Fruit fly (Drosophila melanogaster): ENCODE data around the gene cal1.

cal1 gene

dm6 chr3R:17081359-17081935, 6.6 kb upstream of the cal1 start (continued):
- TF ChIP-seq CG11560 (tag; IDR thresholded peaks at IDR 0.05) = no peak
- no peak for TF ChIP-seq CG34422 (GFP tag; IDR thresholded peaks at IDR 0.05)
- TF ChIP-seq Opbp (GFP tag; IDR thresholded peaks at IDR 0.05; ENCODE audit: partially characterized antibody) = no peak
- no peak for TF ChIP-seq run (tag; optimal IDR thresholded peaks at IDR 0.05)
- no peak for TF ChIP-seq fd3F (GFP tag; optimal IDR thresholded peaks at IDR 0.05)
- TF ChIP-seq CG7987 (GFP tag; optimal IDR thresholded peaks at IDR 0.05) = no peak
- TF ChIP-seq ewg (GFP tag; optimal IDR thresholded peaks at IDR 0.05) = no peak
- TF ChIP-seq dysf (GFP tag; IDR thresholded peaks at IDR 0.05) = no peak
- TF ChIP-seq eve (GFP tag; optimal IDR thresholded peaks at IDR 0.05) = no peak
- no peak for TF ChIP-seq GATAe (GFP tag; conservative IDR thresholded peaks at IDR 0.05)
- no peak for TF ChIP-seq CG12236 (GFP tag; optimal IDR thresholded peaks at IDR 0.05)
- TF ChIP-seq stwl (tag; optimal IDR thresholded peaks at IDR 0.05) = no peak
- no peak for TF ChIP-seq Hsf (GFP tag; optimal IDR thresholded peaks at IDR 0.05)
- TF ChIP-seq CG12744 (GFP tag; optimal IDR thresholded peaks at IDR 0.05) = no peak
- TF ChIP-seq Fer3 (tag; optimal IDR thresholded peaks at IDR 0.05) = no peak
- peak; percentile 12 for TF ChIP-seq fd96Cb (tag; optimal IDR thresholded peaks at IDR 0.05)
- no peak for TF ChIP-seq amos (GFP tag; IDR thresholded peaks at IDR 0.05; ENCODE audit: partially characterized antibody)
- TF ChIP-seq CG11696 (GFP tag; IDR thresholded peaks at IDR 0.05) = no peak
- TF ChIP-seq Sox102F (GFP tag; optimal IDR thresholded peaks at IDR 0.05) = no peak
- no peak for TF ChIP-seq peb (GFP tag; IDR thresholded peaks at IDR 0.05)
- no peak for TF ChIP-seq repo (GFP tag; optimal IDR thresholded peaks at IDR 0.05)
- no peak for TF ChIP-seq dati (GFP tag; IDR thresholded peaks at IDR 0.05)
- no peak for TF ChIP-seq CG32772 (GFP tag; IDR thresholded peaks at IDR 0.05)
- no peak for TF ChIP-seq Hr39 (optimal IDR thresholded peaks at IDR 0.05)
- no peak for TF ChIP-seq CG17186 (GFP tag; optimal IDR thresholded peaks at IDR 0.05)
- TF ChIP-seq CHES-1-like (GFP tag; optimal IDR thresholded peaks at IDR 0.05) = no peak
- no peak for TF ChIP-seq cas (GFP tag; IDR thresholded peaks at IDR 0.05)
- no peak for TF ChIP-seq sug (tag; optimal IDR thresholded peaks at IDR 0.05)
- no peak for TF ChIP-seq btn (GFP tag; optimal IDR thresholded peaks at IDR 0.05)
- TF ChIP-seq CG6813 (GFP tag; optimal IDR thresholded peaks at IDR 0.05) = no peak
- no peak for TF ChIP-seq dan (GFP tag; IDR thresholded peaks at IDR 0.05)
- no peak for TF ChIP-seq exex (tag; optimal IDR thresholded peaks at IDR 0.05)
- no peak for TF ChIP-seq CG16813 (GFP tag; IDR thresholded peaks at IDR 0.05; ENCODE audit: partially characterized antibody)
- no peak for TF ChIP-seq Hey (tag; optimal IDR thresholded peaks at IDR 0.05)
- no peak for TF ChIP-seq CG8359 (GFP tag; optimal IDR thresholded peaks at IDR 0.05; ENCODE audit: borderline replicate concordance)
- TF ChIP-seq psq (GFP tag; optimal IDR thresholded peaks at IDR 0.05) = no peak
- TF ChIP-seq CG14014 (GFP tag; IDR thresholded peaks at IDR 0.05) = no peak
- TF ChIP-seq Camta (GFP tag; optimal IDR thresholded peaks at IDR 0.05) = no peak
- TF ChIP-seq CG3726 (GFP tag; IDR thresholded peaks at IDR 0.05) = no peak
- TF ChIP-seq Aef1 (GFP tag; IDR thresholded peaks at IDR 0.05) = no peak
- no peak for TF ChIP-seq Doc3 (GFP tag; IDR thresholded peaks at IDR 0.05; ENCODE audit: partially characterized antibody)
- TF ChIP-seq Kr (GFP tag; optimal IDR thresholded peaks at IDR 0.05) = no peak
- TF ChIP-seq CG14710 (tag; optimal IDR thresholded peaks at IDR 0.05) = peak; percentile 14
- TF ChIP-seq CG7839 (tag; optimal IDR thresholded peaks at IDR 0.05) = peak; percentile 28
- TF ChIP-seq seq (GFP tag; IDR thresholded peaks at IDR 0.05) = no peak
- TF ChIP-seq CG13424 (tag; optimal IDR thresholded peaks at IDR 0.05) = peak; percentile 42
- no peak for TF ChIP-seq Trl (optimal IDR thresholded peaks at IDR 0.05)
- no peak for TF ChIP-seq Trl (GFP tag; optimal IDR thresholded peaks at IDR 0.05)
- TF ChIP-seq CG7963 (GFP tag; IDR thresholded peaks at IDR 0.05; ENCODE audit: partially characterized antibody) = no peak
- TF ChIP-seq chm (GFP tag; IDR thresholded peaks at IDR 0.05) = no peak
- no peak for TF ChIP-seq bcd (GFP tag; optimal IDR thresholded peaks at IDR 0.05)
- no peak for TF ChIP-seq HHEX (GFP tag; optimal IDR thresholded peaks at IDR 0.05)

All from whole organism, embryonic.